Fruit fly (Drosophila melanogaster) Kc167 (cell line): ENCODE data around the gene Syx13.

Source experiments
- Myc ChIP-seq: fragments of >200 bp; optimal IDR thresholded peaks from 2 replicates; lab custom pipeline; 2017; ENCODE audit warnings: missing external identifiers
- Sin3A ChIP-seq: fragments of >200 bp; optimal IDR thresholded peaks from 2 replicates; lab custom pipeline; 2018; ENCODE audit warnings: missing external identifiers
- h ChIP-seq: fragments of >200 bp; optimal IDR thresholded peaks from 3 replicates; lab custom pipeline; 2018; ENCODE audit warnings: missing external identifiers
- insv ChIP-seq: fragments of >200 bp; optimal IDR thresholded peaks from 3 replicates; lab custom pipeline; 2018; ENCODE audit warnings: missing external identifiers
- psq ChIP-seq: fragments of >200 bp; optimal IDR thresholded peaks from 2 replicates; lab custom pipeline; 2017; ENCODE audit warnings: missing external identifiers

- no peak for TF ChIP-seq insv
- no peak for TF ChIP-seq psq (lab: Kevin White, UChicago)
- TF ChIP-seq Sin3A: no peak
- no peak for TF ChIP-seq Myc
- no peak for TF ChIP-seq h (lab: Kevin White, UChicago)
These were observed 28.3 kb upstream of the Syx13 start, which contains the start of gene CG11267 for dm6 chr3L:13015823-13016465.
